Fruit fly (Drosophila melanogaster): Measurements from ENCODE around the gene CG10650.

Gene CG10650

DNA sequence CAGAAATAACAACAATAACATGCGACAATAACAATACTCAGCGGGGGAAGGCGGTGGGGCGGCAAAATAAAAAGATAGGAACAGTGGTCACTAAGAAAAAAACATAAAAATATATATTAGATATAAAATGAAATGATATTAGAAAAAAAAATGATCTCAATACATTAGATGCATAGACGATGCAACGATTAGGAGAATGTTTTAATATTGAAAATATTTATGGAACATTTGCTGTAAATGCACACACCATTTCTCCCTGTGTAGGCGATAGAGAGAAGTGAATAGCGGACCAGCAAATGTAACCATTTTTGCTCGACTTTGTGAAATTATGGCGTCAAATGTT lies 29.5 kb downstream of the CG10650 start (continued):
- peak; percentile 56 for TF ChIP-seq CG10979 (tag; optimal IDR thresholded peaks at IDR 0.05)
- peak; percentile 97 for TF ChIP-seq rib (GFP tag; IDR thresholded peaks at IDR 0.05)
- peak; percentile 65 for TF ChIP-seq exex (tag; optimal IDR thresholded peaks at IDR 0.05)
- peak; percentile 13 for TF ChIP-seq Asciz (GFP tag; optimal IDR thresholded peaks at IDR 0.05)
- peak; percentile 78 for TF ChIP-seq CG17612 (GFP tag; IDR thresholded peaks at IDR 0.05)
- peak; percentile 16 for TF ChIP-seq oc (tag; optimal IDR thresholded peaks at IDR 0.05)
- TF ChIP-seq hb (GFP tag; IDR thresholded peaks at IDR 0.05; ENCODE audit: partially characterized antibody): no peak
- TF ChIP-seq dimm (GFP tag; IDR thresholded peaks at IDR 0.05): peak; percentile 52
- peak; percentile 61 for TF ChIP-seq Deaf1 (tag; optimal IDR thresholded peaks at IDR 0.05)
- peak; percentile 83 for TF ChIP-seq BtbVII (GFP tag; optimal IDR thresholded peaks at IDR 0.05)
- TF ChIP-seq Neu2 (GFP tag; optimal IDR thresholded peaks at IDR 0.05; ENCODE audit: borderline replicate concordance): no peak
- TF ChIP-seq Dbx (GFP tag; IDR thresholded peaks at IDR 0.05): peak; percentile 97
- no peak for TF ChIP-seq CG15073 (GFP tag; optimal IDR thresholded peaks at IDR 0.05)
- peak; percentile 76 for TF ChIP-seq scrt (GFP tag; optimal IDR thresholded peaks at IDR 0.05)
- no peak for TF ChIP-seq CHES-1-like (GFP tag; optimal IDR thresholded peaks at IDR 0.05)
- no peak for TF ChIP-seq Atf3 (GFP tag; optimal IDR thresholded peaks at IDR 0.05)
- no peak for TF ChIP-seq cad (GFP tag; optimal IDR thresholded peaks at IDR 0.05)
- TF ChIP-seq CG17829 (tag; optimal IDR thresholded peaks at IDR 0.05): peak; percentile 75
- TF ChIP-seq CG2678 (tag; optimal IDR thresholded peaks at IDR 0.05): peak; percentile 92
- no peak for TF ChIP-seq wek (GFP tag; optimal IDR thresholded peaks at IDR 0.05)
- TF ChIP-seq CG10959 (GFP tag; IDR thresholded peaks at IDR 0.05): peak; percentile 42; the same call in 1 of the 2 replicates
- peak; percentile 85 for TF ChIP-seq B-H1 (GFP tag; IDR thresholded peaks at IDR 0.05)
- TF ChIP-seq mld (GFP tag; IDR thresholded peaks at IDR 0.05; ENCODE audit: partially characterized antibody): no peak
- TF ChIP-seq dysf (GFP tag; IDR thresholded peaks at IDR 0.05): peak; percentile 94
- peak; percentile 88 for TF ChIP-seq CG11085 (GFP tag; IDR thresholded peaks at IDR 0.05)
- TF ChIP-seq tx (GFP tag; optimal IDR thresholded peaks at IDR 0.05): peak; percentile 28
- peak; percentile 77 for TF ChIP-seq CG7357 (GFP tag; IDR thresholded peaks at IDR 0.05)
- TF ChIP-seq ken (GFP tag; IDR thresholded peaks at IDR 0.05): peak; percentile 65; the same call in 2 of the 3 replicates
- peak; percentile 70 for TF ChIP-seq CG17385 (GFP tag; optimal IDR thresholded peaks at IDR 0.05)
- peak; percentile 16 for TF ChIP-seq Sox100B (GFP tag; optimal IDR thresholded peaks at IDR 0.05)
- TF ChIP-seq CG3847 (GFP tag; IDR thresholded peaks at IDR 0.05): peak; percentile 93
- peak; percentile 87 for TF ChIP-seq gem (tag; optimal IDR thresholded peaks at IDR 0.05)
- TF ChIP-seq sisA (GFP tag; IDR thresholded peaks at IDR 0.05): peak; percentile 75
- TF ChIP-seq gcm2 (GFP tag; optimal IDR thresholded peaks at IDR 0.05): peak; percentile 0
- no peak for TF ChIP-seq trh (GFP tag; optimal IDR thresholded peaks at IDR 0.05)
- TF ChIP-seq CG12744 (GFP tag; optimal IDR thresholded peaks at IDR 0.05): no peak
- TF ChIP-seq gsb (GFP tag; IDR thresholded peaks at IDR 0.05): peak; percentile 91
- TF ChIP-seq CG14667 (GFP tag; IDR thresholded peaks at IDR 0.05): peak; percentile 80
- TF ChIP-seq CG13424 (tag; optimal IDR thresholded peaks at IDR 0.05): peak; percentile 74
- peak; percentile 86 for TF ChIP-seq Poxn (GFP tag; IDR thresholded peaks at IDR 0.05)
- peak; percentile 81 for TF ChIP-seq CG11504 (tag; optimal IDR thresholded peaks at IDR 0.05)
- TF ChIP-seq CG12769 (tag; optimal IDR thresholded peaks at IDR 0.05): no peak
- peak; percentile 98 for TF ChIP-seq Rfx (GFP tag; IDR thresholded peaks at IDR 0.05)
- peak; percentile 83 for TF ChIP-seq MBD-R2 (GFP tag; IDR thresholded peaks at IDR 0.05)
- peak; percentile 88 for TF ChIP-seq seq (GFP tag; IDR thresholded peaks at IDR 0.05)
- TF ChIP-seq chif (GFP tag; optimal IDR thresholded peaks at IDR 0.05): peak; percentile 5 to 33
- no peak for TF ChIP-seq pan (optimal IDR thresholded peaks at IDR 0.05)
- TF ChIP-seq pan (GFP tag; optimal IDR thresholded peaks at IDR 0.05 in 1 of 2, IDR thresholded peaks at IDR 0.05 in 1 of 2): peak in 1 of 2 experiments; percentile 92
- TF ChIP-seq E2f2 (GFP tag; IDR thresholded peaks at IDR 0.05): peak; percentile 58
- peak; percentile 78 for TF ChIP-seq CG17359 (tag; optimal IDR thresholded peaks at IDR 0.05)
- TF ChIP-seq Nf-YC (tag; optimal IDR thresholded peaks at IDR 0.05): peak; percentile 45
- TF ChIP-seq fd96Cb (tag; optimal IDR thresholded peaks at IDR 0.05): peak; percentile 59

Measured in whole organism, embryonic.